Worm (Caenorhabditis elegans) whole organism, early embryonic: ENCODE results near the gene ard-1.
A peak's percentile ranks its signal among the peaks of the same experiment; 100 is the strongest.

ENCODE experiments used
- B0310.2 ChIP-seq: sonication (generic microtip); optimal IDR thresholded peaks from 2 replicates; lab custom pipeline; 2016; ENCODE audit warnings: mild to moderate bottlenecking, missing genetic modification characterization, missing compliant biosample characterization
- F13C5.2 ChIP-seq: sonication (generic microtip); optimal IDR thresholded peaks from 2 replicates; lab custom pipeline; 2017; ENCODE audit warnings: mild to moderate bottlenecking, missing genetic modification characterization, inconsistent platforms, missing compliant biosample characterization
- aly-1 ChIP-seq: sonication (generic microtip); optimal IDR thresholded peaks from 2 replicates; lab custom pipeline; 2016; ENCODE audit warnings: missing genetic modification characterization, missing compliant biosample characterization
- ama-1 ChIP-seq: fragments of 150-350 bp; optimal IDR thresholded peaks from 2 replicates; lab custom pipeline; 2014
- ceh-13 ChIP-seq: fragments of 200-800 bp; sonication (Bioruptor generic); optimal IDR thresholded peaks from 2 replicates; lab custom pipeline; 2018; ENCODE audit warnings: mild to moderate bottlenecking, missing genetic modification characterization, missing compliant biosample characterization
- ceh-36 ChIP-seq: sonication (generic microtip); optimal IDR thresholded peaks from 2 replicates; lab custom pipeline; 2016; ENCODE audit warnings: missing genetic modification characterization, inconsistent platforms, missing compliant biosample characterization
- ets-7 ChIP-seq: sonication (generic microtip); optimal IDR thresholded peaks from 2 replicates; lab custom pipeline; 2016; ENCODE audit warnings: missing genotype, missing genetic modification characterization, missing compliant biosample characterization
- flt-1 ChIP-seq: fragments of 200-800 bp; sonication (Bioruptor generic); IDR thresholded peaks from 2 replicates; pipeline ENCODE4 v1.3.6; 2022; ENCODE audit warnings: missing genetic modification characterization, missing compliant biosample characterization
- hmbx-1 ChIP-seq: sonication (generic microtip); optimal IDR thresholded peaks from 2 replicates; lab custom pipeline; 2016; ENCODE audit warnings: mild to moderate bottlenecking, missing genetic modification characterization, missing compliant biosample characterization
- hmg-4 ChIP-seq: fragments of 200-800 bp; sonication (Bioruptor generic); optimal IDR thresholded peaks from 2 replicates; lab custom pipeline; 2018; ENCODE audit warnings: mild to moderate bottlenecking, missing genetic modification characterization, missing compliant biosample characterization
- hnd-1 ChIP-seq: sonication (generic microtip); optimal IDR thresholded peaks from 2 replicates; lab custom pipeline; 2016; ENCODE audit warnings: missing genetic modification characterization, missing compliant biosample characterization
- pes-1 ChIP-seq: fragments of 200-800 bp; sonication (Bioruptor generic); IDR thresholded peaks from 2 replicates; pipeline ENCODE4 v1.3.6; 2022; ENCODE audit warnings: missing genetic modification reagents, missing genetic modification characterization, missing compliant biosample characterization
- scrt-1 ChIP-seq: fragments of 200-800 bp; sonication (Bioruptor generic); IDR thresholded peaks from 2 replicates; pipeline ENCODE4 v1.3.6; 2022; ENCODE audit warnings: missing genetic modification characterization, missing compliant biosample characterization
- sea-1 ChIP-seq: fragments of 200-800 bp; sonication (Bioruptor generic); conservative IDR thresholded peaks from 2 replicates; pipeline ENCODE4 v1.3.6; 2022; ENCODE audit warnings: missing genetic modification characterization, missing compliant biosample characterization
- tbx-11 ChIP-seq: fragments of 200-800 bp; sonication (Bioruptor generic); IDR thresholded peaks from 2 replicates; pipeline ENCODE4 v1.3.6; 2022; ENCODE audit warnings: missing genetic modification characterization, missing compliant biosample characterization
- tbx-37 ChIP-seq: fragments of 200-800 bp; sonication (Bioruptor generic); conservative IDR thresholded peaks from 2 replicates; pipeline ENCODE4 v1.3.6; 2022; ENCODE audit warnings: missing genetic modification reagents, missing genetic modification characterization, missing compliant biosample characterization
- tra-4 ChIP-seq: sonication (generic microtip); optimal IDR thresholded peaks from 2 replicates; lab custom pipeline; 2017; ENCODE audit warnings: missing genetic modification characterization, missing compliant biosample characterization

ard-1 gene

DNA sequence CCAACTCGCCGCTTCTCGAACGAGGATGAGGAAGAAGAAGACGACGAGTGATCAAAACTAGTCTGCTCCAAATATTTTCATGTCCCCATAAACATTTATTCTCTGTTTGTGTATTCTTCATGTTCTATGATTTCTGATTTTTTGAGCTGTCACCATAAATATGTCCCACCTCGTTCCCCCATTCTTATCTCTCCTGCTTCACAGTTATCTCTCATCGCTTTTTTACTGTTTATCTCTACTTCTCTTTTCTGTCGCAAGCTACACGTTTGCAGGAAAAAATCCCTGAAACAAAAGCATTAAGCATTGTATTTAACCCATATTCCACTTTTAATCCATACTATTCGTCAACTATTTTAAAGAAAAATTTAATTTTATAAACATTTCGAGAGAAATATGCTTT is 305 bp upstream of the ard-1 start:
- no peak for TF ChIP-seq hnd-1 (tag; lab: Kevin White, UChicago)
- no peak for TF ChIP-seq tbx-11 (GFP tag; lab: Robert Waterston, UW)
- TF ChIP-seq B0310.2, result no peak
- TF ChIP-seq hmg-4 (GFP tag; lab: Kevin White, UChicago), result no peak
- no peak for TF ChIP-seq sea-1
- TF ChIP-seq ama-1 (lab: Kevin White, UChicago), result no peak
- no peak for TF ChIP-seq scrt-1 (GFP tag; lab: Robert Waterston, UW)
- no peak for TF ChIP-seq aly-1 (tag; lab: Kevin White, UChicago)
- TF ChIP-seq F13C5.2 (tag; lab: Kevin White, UChicago), result no peak
- no peak for TF ChIP-seq ets-7 (tag; lab: Kevin White, UChicago)

DNA sequence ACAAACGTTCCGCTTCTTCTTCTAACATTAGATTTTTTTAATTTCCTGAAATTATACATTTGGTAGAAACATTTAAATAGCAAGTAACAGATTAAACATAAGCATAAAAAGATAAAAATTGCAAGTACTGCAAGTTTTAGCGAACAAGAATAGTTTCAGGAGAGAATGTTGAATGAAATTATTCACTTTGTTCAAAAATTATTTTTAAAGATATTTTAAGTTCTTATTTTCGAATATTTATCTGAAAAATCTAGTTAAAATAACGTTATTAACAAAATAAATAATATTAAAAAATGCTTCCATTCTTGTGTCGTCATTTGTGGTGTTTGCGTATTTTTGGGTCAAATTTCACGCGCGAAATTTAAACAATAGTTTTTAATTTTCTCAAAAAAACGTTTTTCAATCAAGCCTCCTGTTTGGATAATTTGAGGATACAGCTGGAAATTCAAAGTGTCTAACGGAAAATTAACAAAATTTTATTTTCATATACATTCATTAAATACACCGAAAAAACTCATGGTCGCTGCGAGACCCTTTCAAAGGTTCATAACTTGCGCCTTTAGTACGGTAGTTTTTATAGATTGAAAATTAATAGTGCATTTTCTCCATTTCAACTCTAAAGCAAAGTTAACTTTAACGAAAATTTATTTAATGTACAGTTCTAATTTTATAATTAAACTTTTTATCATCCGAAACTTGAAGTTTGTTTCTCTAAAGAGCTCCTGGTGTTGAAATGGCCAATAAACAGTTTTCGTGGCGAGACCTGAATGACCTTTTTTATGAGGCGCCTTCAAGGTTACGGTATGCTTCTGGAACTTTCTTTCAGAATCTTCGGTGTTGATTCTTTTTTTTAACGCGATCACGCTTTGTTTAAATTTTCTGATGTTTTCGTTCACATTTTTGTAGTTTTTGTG is 11.5 kb downstream of the ard-1 start, which contains the start of gene skih-2:
TSS of gene skih-2 (minus strand) at position 51 of the 914 bp plus-strand sequence.
- no peak for TF ChIP-seq scrt-1 (GFP tag; lab: Robert Waterston, UW)
- TF ChIP-seq tbx-37, result no peak
- no peak for TF ChIP-seq ets-7 (tag; lab: Kevin White, UChicago)
- no peak for TF ChIP-seq hnd-1 (tag; lab: Kevin White, UChicago)
- no peak for TF ChIP-seq B0310.2
- TF ChIP-seq tbx-11 (GFP tag; lab: Robert Waterston, UW), result no peak
- TF ChIP-seq hmg-4 (GFP tag; lab: Kevin White, UChicago), result no peak
- TF ChIP-seq tra-4 (tag; lab: Kevin White, UChicago), result no peak
- no peak for TF ChIP-seq ceh-13 (GFP tag; lab: Kevin White, UChicago)
- TF ChIP-seq aly-1 (tag; lab: Kevin White, UChicago), result no peak
- no peak for TF ChIP-seq F13C5.2 (tag; lab: Kevin White, UChicago)

ce11 chrIV:11143228-11143444 is 12.1 kb downstream of the ard-1 start, which contains the start of gene F01G4.4:
TSS of gene F01G4.4 (plus strand) at chrIV:11143345.
- TF ChIP-seq sea-1, result no peak
- TF ChIP-seq hmbx-1 (tag; lab: Kevin White, UChicago), result no peak
- TF ChIP-seq scrt-1 (GFP tag; lab: Robert Waterston, UW), result no peak

DNA sequence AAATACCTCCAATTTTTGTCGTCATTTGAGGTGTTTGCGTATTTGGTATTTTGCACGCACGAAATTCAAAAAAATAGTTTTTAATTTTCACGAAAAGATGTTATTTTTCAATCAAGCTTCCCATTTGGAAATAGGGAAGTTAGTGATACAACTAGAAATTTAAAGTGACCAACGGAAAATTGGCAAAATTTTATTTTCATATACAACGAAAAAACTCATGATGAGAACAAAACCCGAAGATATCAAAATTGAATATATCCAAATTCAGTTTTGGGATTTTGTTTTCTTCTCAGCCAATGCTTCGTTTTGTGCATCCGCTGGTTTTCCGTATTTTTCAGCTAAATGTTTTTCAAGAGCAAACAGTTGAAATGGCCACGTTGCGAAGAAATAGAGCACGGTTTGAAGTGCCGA is 14.9 kb downstream of the ard-1 start:
- TF ChIP-seq hnd-1 (tag; lab: Kevin White, UChicago) (no peak), hmg-4 (GFP tag; lab: Kevin White, UChicago) (no peak), hmbx-1 (tag; lab: Kevin White, UChicago) (no peak), ama-1 (lab: Kevin White, UChicago) (no peak), aly-1 (tag; lab: Kevin White, UChicago) (no peak), scrt-1 (GFP tag; lab: Robert Waterston, UW) (no peak), ceh-36 (tag; lab: Kevin White, UChicago) (no peak)

DNA sequence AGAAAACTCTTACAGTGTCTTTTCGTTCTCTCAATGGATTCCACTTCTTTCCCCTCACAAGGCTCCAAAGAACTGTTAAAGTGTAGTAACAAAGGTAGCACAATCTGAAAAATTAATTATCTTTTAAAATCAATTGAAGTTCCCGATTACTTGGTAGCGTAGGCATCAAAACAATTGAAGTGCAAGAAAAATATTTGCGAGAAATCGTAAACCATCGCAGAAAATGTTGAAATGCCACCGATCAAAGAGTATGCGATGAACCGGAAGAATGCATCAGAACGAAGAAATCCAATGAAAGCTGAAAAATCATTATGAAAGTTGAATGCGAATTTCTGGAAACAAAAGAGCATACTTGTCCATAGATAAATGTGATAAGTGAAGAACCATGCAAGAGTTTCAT is 15.4 kb downstream of the ard-1 start:
- TF ChIP-seq ama-1 (lab: Kevin White, UChicago) (no peak), tra-4 (tag; lab: Kevin White, UChicago) (no peak), hmbx-1 (tag; lab: Kevin White, UChicago) (no peak), ceh-13 (GFP tag; lab: Kevin White, UChicago) (no peak), aly-1 (tag; lab: Kevin White, UChicago) (no peak)

ce11 chrIV:11146962-11147470 is 15.9 kb downstream of the ard-1 start, which contains the start of gene pigq-1:
TSS of gene pigq-1 (minus strand) at chrIV:11147247.
- TF ChIP-seq scrt-1 (GFP tag; lab: Robert Waterston, UW), result no peak
- TF ChIP-seq hmbx-1 (tag; lab: Kevin White, UChicago), result no peak
- no peak for TF ChIP-seq ceh-36 (tag; lab: Kevin White, UChicago)
- TF ChIP-seq sea-1, result no peak
- TF ChIP-seq aly-1 (tag; lab: Kevin White, UChicago), result no peak
- TF ChIP-seq F13C5.2 (tag; lab: Kevin White, UChicago), result no peak

- TF ChIP-seq tbx-11 (GFP tag; lab: Robert Waterston, UW), result no peak
- TF ChIP-seq hmg-4 (GFP tag; lab: Kevin White, UChicago), result peak; percentile 31
Observed at ce11 chrIV:11148788-11149366, 17.8 kb downstream of the ard-1 start.

ce11 chrIV:11149454-11150163 is 18.5 kb downstream of the ard-1 start, which contains the start of the genes F01G4.6 and pfd-1:
TSS of gene F01G4.6 (minus strand) at chrIV:11149504.
TSS of gene pfd-1 (plus strand) at chrIV:11150113.
- TF ChIP-seq hmg-4 (GFP tag; lab: Kevin White, UChicago) (no peak), F13C5.2 (tag; lab: Kevin White, UChicago) (peak; percentile 62), pes-1 (GFP tag; lab: Robert Waterston, UW) (peak; percentile 50; the same call in 1 of the 2 replicates), flt-1 (GFP tag; lab: Robert Waterston, UW) (0 out of 2 replicates have a peak, but pooled peaks have one; percentile 15)
